Worm (Caenorhabditis elegans) whole organism, early embryonic: ENCODE measurements around the gene R02D5.10.

Source experiments
- aly-1 ChIP-seq: sonication (generic microtip); optimal IDR thresholded peaks from 2 replicates; lab custom pipeline; 2016; ENCODE audit warnings: missing genetic modification characterization, missing compliant biosample characterization
- ama-1 ChIP-seq: fragments of 150-350 bp; optimal IDR thresholded peaks from 2 replicates; lab custom pipeline; 2014
- ceh-13 ChIP-seq: fragments of 200-800 bp; sonication (Bioruptor generic); optimal IDR thresholded peaks from 2 replicates; lab custom pipeline; 2018; ENCODE audit warnings: mild to moderate bottlenecking, missing genetic modification characterization, missing compliant biosample characterization
- ets-7 ChIP-seq: sonication (generic microtip); optimal IDR thresholded peaks from 2 replicates; lab custom pipeline; 2016; ENCODE audit warnings: missing genotype, missing genetic modification characterization, missing compliant biosample characterization
- flt-1 ChIP-seq: fragments of 200-800 bp; sonication (Bioruptor generic); IDR thresholded peaks from 2 replicates; pipeline ENCODE4 v1.3.6; 2022; ENCODE audit warnings: missing genetic modification characterization, missing compliant biosample characterization
- hmg-4 ChIP-seq: fragments of 200-800 bp; sonication (Bioruptor generic); optimal IDR thresholded peaks from 2 replicates; lab custom pipeline; 2018; ENCODE audit warnings: mild to moderate bottlenecking, missing genetic modification characterization, missing compliant biosample characterization
- sea-1 ChIP-seq: fragments of 200-800 bp; sonication (Bioruptor generic); conservative IDR thresholded peaks from 2 replicates; pipeline ENCODE4 v1.3.6; 2022; ENCODE audit warnings: missing genetic modification characterization, missing compliant biosample characterization

- TF ChIP-seq aly-1 (tag; lab: Kevin White, UChicago) (no peak), flt-1 (GFP tag; lab: Robert Waterston, UW) (no peak), sea-1 (GFP tag; lab: Robert Waterston, UW) (no peak), hmg-4 (GFP tag; lab: Kevin White, UChicago) (peak; percentile 20), ets-7 (tag; lab: Kevin White, UChicago) (no peak), ama-1 (no peak), ceh-13 (GFP tag; lab: Kevin White, UChicago) (no peak)
Observed at ce11 chrV:14460615-14461102, 21.4 kb upstream of the R02D5.10 start, which contains the start of gene F08H9.2.
